Worm (Caenorhabditis elegans) whole organism, young adult: Measurements from ENCODE around the gene Y58A7A.1.
A peak's percentile ranks its signal among the peaks of the same experiment; 100 is the strongest.

Experiments used
- ets-4 ChIP-seq: fragments of 200-800 bp; sonication (Bioruptor generic); optimal IDR thresholded peaks from 2 replicates; lab custom pipeline; 2018; ENCODE audit warnings: mild to moderate bottlenecking, missing genetic modification characterization, missing compliant biosample characterization
- hlh-26 ChIP-seq: fragments of 200-800 bp; sonication (Bioruptor generic); conservative IDR thresholded peaks from 2 replicates; pipeline ENCODE4 v1.3.6; 2022; ENCODE audit warnings: missing genetic modification reagents, missing genetic modification characterization, missing compliant biosample characterization
- hsf-1 ChIP-seq: fragments of 200-800 bp; sonication (Bioruptor generic); IDR thresholded peaks from 2 replicates; pipeline ENCODE4 v1.3.6; 2022; ENCODE audit warnings: missing genetic modification reagents, missing genetic modification characterization, missing compliant biosample characterization
- mcd-1 ChIP-seq: fragments of 200-800 bp; sonication (Bioruptor generic); IDR thresholded peaks from 2 replicates; pipeline ENCODE4 v1.3.6; 2022; ENCODE audit warnings: missing genetic modification reagents, missing genetic modification characterization, missing compliant biosample characterization
- nfya-1 ChIP-seq: sonication (generic microtip); optimal IDR thresholded peaks from 2 replicates; lab custom pipeline; 2017; ENCODE audit warnings: antibody characterized with exemption, missing compliant biosample characterization, missing genetic modification characterization, borderline replicate concordance; ENCODE audit not compliant: insufficient read depth
- nhr-120 ChIP-seq: fragments of 200-800 bp; sonication (Bioruptor generic); IDR thresholded peaks from 2 replicates; pipeline ENCODE4 v1.3.6; 2022; ENCODE audit warnings: missing genetic modification characterization, missing compliant biosample characterization
- snpc-1.3 ChIP-seq: sonication (generic microtip); optimal IDR thresholded peaks from 2 replicates; lab custom pipeline; 2017; ENCODE audit warnings: missing genetic modification characterization, mild to moderate bottlenecking, missing compliant biosample characterization, antibody characterized with exemption, moderate library complexity, missing genotype, missing genetic modification reagents; ENCODE audit not compliant: insufficient read depth
- snpc-4 ChIP-seq, 5 experiments: fragments of 150-350 bp in 1 of 5; sonication (generic microtip) in 4 of 5; optimal IDR thresholded peaks; 2 replicates each; lab custom pipeline; 2014 to 2018; ENCODE audit warnings: missing genetic modification characterization in 5 of 5, missing biosample characterization in 3 of 5, antibody characterized with exemption in 2 of 5, mild to moderate bottlenecking in 2 of 5, missing compliant biosample characterization in 2 of 5, missing genotype in 2 of 5, moderate library complexity in 2 of 5, missing genetic modification reagents in 1 of 5

DNA sequence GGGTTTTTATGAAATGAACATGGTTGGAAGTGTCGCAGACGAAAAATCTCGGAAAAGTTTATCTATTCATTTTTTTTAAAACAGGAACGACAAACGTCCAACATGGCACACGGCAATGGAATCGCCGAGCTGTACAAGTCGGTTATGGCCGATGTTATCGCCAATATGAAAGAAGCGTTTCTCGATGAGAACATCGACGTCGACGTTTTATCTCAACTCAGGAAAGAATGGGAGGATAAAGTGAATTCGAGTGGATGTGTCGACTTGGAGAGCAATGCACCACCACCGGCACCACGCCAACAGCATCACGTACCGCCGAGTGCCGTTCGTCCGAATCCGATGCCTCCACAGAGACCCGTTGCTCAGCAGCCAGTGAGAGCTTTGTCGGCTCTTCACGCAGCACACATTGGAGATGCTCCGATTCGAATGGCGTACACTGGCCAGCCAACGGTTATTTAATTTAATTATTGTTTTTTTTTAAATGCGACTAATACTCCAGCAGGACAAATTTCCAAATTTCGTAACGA is 19.2 kb downstream of the Y58A7A.1 start:
- no peak for TF ChIP-seq snpc-4 (GFP tag; optimal IDR thresholded peaks at IDR 0.05; lab: Kevin White, UChicago)
- TF ChIP-seq snpc-4 (tag; optimal IDR thresholded peaks at IDR 0.05; lab: Kevin White, UChicago) = no peak
- no peak for TF ChIP-seq snpc-1.3 (tag; lab: Kevin White, UChicago)
- no peak for TF ChIP-seq hsf-1 (GFP tag; lab: Robert Waterston, UW)
- TF ChIP-seq hlh-26 (GFP tag; lab: Robert Waterston, UW) = no peak
- no peak for TF ChIP-seq nhr-120
- TF ChIP-seq nfya-1 (tag; lab: Kevin White, UChicago) = no peak
- TF ChIP-seq mcd-1 (GFP tag; lab: Robert Waterston, UW) = 0 out of 2 replicates have a peak, but pooled peaks have one; percentile 21
- no peak for TF ChIP-seq ets-4 (GFP tag; lab: Kevin White, UChicago)
